Worm (Caenorhabditis elegans) whole organism, midembryonic: ENCODE results near the gene nhr-99.

Experiments
- T22C8.4 ChIP-seq: fragments of 200-800 bp; sonication (Bioruptor generic); IDR thresholded peaks from 2 replicates; pipeline ENCODE4 v1.3.6; 2022; ENCODE audit warnings: missing genetic modification characterization, missing compliant biosample characterization
- cog-1 ChIP-seq: sonication (generic microtip); optimal IDR thresholded peaks from 2 replicates; lab custom pipeline; 2016; ENCODE audit warnings: missing genetic modification characterization, missing compliant biosample characterization
- flt-1 ChIP-seq: fragments of 200-800 bp; sonication (Bioruptor generic); IDR thresholded peaks from 2 replicates; pipeline ENCODE4 v1.3.6; 2022; ENCODE audit warnings: missing genetic modification characterization, missing compliant biosample characterization
- klf-2 ChIP-seq: fragments of 200-800 bp; sonication (Bioruptor generic); conservative IDR thresholded peaks from 2 replicates; pipeline ENCODE4 v1.3.6; 2022; ENCODE audit warnings: missing genetic modification reagents, missing genetic modification characterization, missing compliant biosample characterization
- med-1 ChIP-seq: sonication (generic microtip); optimal IDR thresholded peaks from 2 replicates; lab custom pipeline; 2017; ENCODE audit warnings: missing genetic modification characterization, mild to moderate bottlenecking, missing compliant biosample characterization, antibody characterized with exemption, missing genetic modification reagents; ENCODE audit not compliant: insufficient read depth
- ref-1 ChIP-seq: fragments of 200-800 bp; sonication (Bioruptor generic); conservative IDR thresholded peaks from 2 replicates; pipeline ENCODE4 v1.3.6; 2022; ENCODE audit warnings: missing genetic modification reagents, missing genetic modification characterization, missing compliant biosample characterization
- tab-1 ChIP-seq: fragments of 200-800 bp; sonication (Bioruptor generic); IDR thresholded peaks from 2 replicates; pipeline ENCODE4 v1.3.6; 2022; ENCODE audit warnings: missing genetic modification characterization, missing compliant biosample characterization
- ztf-23 ChIP-seq: fragments of 200-800 bp; sonication (Bioruptor generic); IDR thresholded peaks from 2 replicates; pipeline ENCODE4 v1.3.6; 2022; ENCODE audit warnings: missing genetic modification reagents, missing genetic modification characterization, missing compliant biosample characterization
- ztf-29 ChIP-seq: fragments of 200-800 bp; sonication (Bioruptor generic); IDR thresholded peaks from 2 replicates; pipeline ENCODE4 v1.3.6; 2022; ENCODE audit warnings: missing genetic modification reagents, missing genetic modification characterization, missing compliant biosample characterization

The nhr-99 gene

DNA sequence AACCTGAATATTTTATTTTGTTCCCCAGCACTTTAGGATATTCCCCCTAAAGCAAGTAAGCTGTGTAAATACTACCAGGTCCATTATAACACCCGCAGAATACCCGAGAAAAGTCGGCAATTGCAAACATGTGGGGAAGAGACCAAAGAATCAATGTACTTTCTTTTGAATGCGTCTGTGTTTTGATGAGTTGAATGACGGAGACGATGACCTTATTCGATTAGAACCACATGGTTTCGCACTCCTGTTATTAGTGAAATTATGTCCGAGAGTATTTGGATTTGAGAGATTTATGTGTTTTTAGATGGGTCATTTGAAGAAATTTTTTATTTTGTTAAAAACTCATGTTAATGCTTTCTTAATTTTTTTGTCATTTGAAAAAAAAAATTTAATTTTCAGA lies 9.2 kb upstream of the nhr-99 start:
- TF ChIP-seq ztf-29 (GFP tag; lab: Robert Waterston, UW) (no peak), klf-2 (GFP tag; lab: Robert Waterston, UW) (no peak), tab-1 (no peak), flt-1 (GFP tag; lab: Robert Waterston, UW) (no peak), med-1 (GFP tag; lab: Kevin White, UChicago) (no peak), T22C8.4 (GFP tag; lab: Robert Waterston, UW) (no peak), cog-1 (tag; lab: Kevin White, UChicago) (no peak), ref-1 (GFP tag; lab: Robert Waterston, UW) (no peak), ztf-23 (GFP tag; lab: Robert Waterston, UW) (no peak)

ce11 chrV:467507-467906 lies 7.1 kb upstream of the nhr-99 start:
- TF ChIP-seq med-1 (GFP tag; lab: Kevin White, UChicago): no peak
- TF ChIP-seq tab-1: no peak
- no peak for TF ChIP-seq ztf-23 (GFP tag; lab: Robert Waterston, UW)
- TF ChIP-seq klf-2 (GFP tag; lab: Robert Waterston, UW): no peak
- no peak for TF ChIP-seq cog-1 (tag; lab: Kevin White, UChicago)
- TF ChIP-seq ref-1 (GFP tag; lab: Robert Waterston, UW): no peak
- no peak for TF ChIP-seq flt-1 (GFP tag; lab: Robert Waterston, UW)
- TF ChIP-seq ztf-29 (GFP tag; lab: Robert Waterston, UW): no peak
- TF ChIP-seq T22C8.4 (GFP tag; lab: Robert Waterston, UW): no peak

DNA sequence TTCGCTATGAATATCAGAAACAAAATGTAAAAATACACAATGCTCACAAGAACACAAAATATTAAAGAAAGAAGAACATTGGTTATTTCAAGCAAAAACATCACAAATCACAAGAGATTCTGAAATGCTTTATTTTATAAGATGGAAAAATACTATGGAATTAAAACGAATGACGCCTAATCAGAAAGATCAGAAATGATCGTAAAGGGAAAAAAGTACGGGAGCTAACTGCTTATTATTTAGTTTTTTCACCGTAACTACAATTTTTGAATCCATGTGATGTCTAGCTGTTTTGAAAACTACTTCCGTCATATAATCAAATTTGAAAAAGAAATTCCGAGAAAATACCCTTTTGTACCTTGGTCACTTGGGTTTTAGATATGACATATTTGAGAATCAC lies 6.1 kb upstream of the nhr-99 start, which contains the start of gene srbc-57:
srbc-57 (minus strand) TSS at position 101 of the 400 bp plus-strand sequence.
- TF ChIP-seq klf-2 (GFP tag; lab: Robert Waterston, UW): no peak
- TF ChIP-seq ref-1 (GFP tag; lab: Robert Waterston, UW): no peak
- TF ChIP-seq flt-1 (GFP tag; lab: Robert Waterston, UW): no peak
- no peak for TF ChIP-seq tab-1
- no peak for TF ChIP-seq ztf-29 (GFP tag; lab: Robert Waterston, UW)
- TF ChIP-seq ztf-23 (GFP tag; lab: Robert Waterston, UW): no peak
- no peak for TF ChIP-seq med-1 (GFP tag; lab: Kevin White, UChicago)
- no peak for TF ChIP-seq cog-1 (tag; lab: Kevin White, UChicago)
- TF ChIP-seq T22C8.4 (GFP tag; lab: Robert Waterston, UW): no peak

DNA sequence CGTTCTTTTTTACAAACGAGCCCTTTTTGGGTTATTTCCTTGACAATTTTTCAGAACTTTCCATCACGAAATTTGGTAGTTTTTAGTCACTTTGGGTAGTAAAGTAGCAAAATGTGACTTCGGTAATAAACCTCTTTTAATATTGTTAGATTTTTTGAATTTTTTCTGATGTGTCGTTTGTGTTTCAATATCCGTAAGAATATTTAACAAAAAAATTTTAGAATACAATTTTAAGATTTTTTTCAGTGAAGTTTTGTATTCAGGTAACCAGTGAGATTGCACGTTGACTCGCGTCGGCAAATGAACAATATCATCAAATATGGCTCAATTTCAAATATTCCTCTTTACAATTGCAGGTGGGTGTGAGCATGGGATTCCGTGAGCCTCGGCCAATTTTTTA lies 2.0 kb upstream of the nhr-99 start, which contains the start of gene srt-31:
srt-31 (plus strand) TSS at position 301 of the 400 bp plus-strand sequence.
- TF ChIP-seq ref-1 (GFP tag; lab: Robert Waterston, UW) (no peak), ztf-23 (GFP tag; lab: Robert Waterston, UW) (no peak), T22C8.4 (GFP tag; lab: Robert Waterston, UW) (no peak), med-1 (GFP tag; lab: Kevin White, UChicago) (no peak), cog-1 (tag; lab: Kevin White, UChicago) (no peak), tab-1 (no peak), flt-1 (GFP tag; lab: Robert Waterston, UW) (no peak), ztf-29 (GFP tag; lab: Robert Waterston, UW) (no peak), klf-2 (GFP tag; lab: Robert Waterston, UW) (no peak)

DNA sequence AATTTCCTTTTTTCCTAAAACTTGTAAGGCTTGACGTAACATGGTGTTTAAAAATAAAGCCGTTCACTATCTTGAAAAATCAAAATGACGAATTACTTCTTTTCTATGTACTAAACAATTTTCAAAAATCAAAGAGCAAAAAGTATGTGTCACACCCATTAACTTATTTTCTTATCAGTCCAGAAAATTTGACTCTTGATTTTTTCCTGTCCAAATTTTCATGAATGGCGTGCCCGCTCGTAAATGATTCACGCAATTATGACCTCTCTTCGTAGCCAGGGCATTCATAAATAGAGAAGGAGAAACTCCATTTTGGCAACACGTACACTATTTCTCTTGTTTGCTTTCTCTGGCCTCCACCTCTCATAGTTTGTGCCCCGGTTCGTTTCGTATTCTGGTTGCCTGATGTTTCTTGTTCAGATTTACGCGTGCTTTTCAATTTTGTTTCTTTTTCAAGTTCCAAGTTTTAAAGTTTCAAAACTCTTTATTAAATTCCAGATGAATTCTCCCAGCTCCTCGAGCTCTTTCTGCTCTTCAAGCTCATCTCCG lies 3.2 kb downstream of the nhr-99 start, which contains the start of gene nhr-55:
nhr-55 (plus strand) TSS at position 499 of the 549 bp plus-strand sequence.
- TF ChIP-seq cog-1 (tag; lab: Kevin White, UChicago) (no peak), ref-1 (GFP tag; lab: Robert Waterston, UW) (no peak), med-1 (GFP tag; lab: Kevin White, UChicago) (no peak), ztf-29 (GFP tag; lab: Robert Waterston, UW) (no peak), ztf-23 (GFP tag; lab: Robert Waterston, UW) (no peak), flt-1 (GFP tag; lab: Robert Waterston, UW) (no peak), T22C8.4 (GFP tag; lab: Robert Waterston, UW) (no peak), tab-1 (no peak), klf-2 (GFP tag; lab: Robert Waterston, UW) (no peak)

- no peak for TF ChIP-seq ztf-29 (GFP tag; lab: Robert Waterston, UW)
- TF ChIP-seq tab-1: no peak
- no peak for TF ChIP-seq cog-1 (tag; lab: Kevin White, UChicago)
Measured at ce11 chrV:479046-479445, 4.5 kb downstream of the nhr-99 start.

DNA sequence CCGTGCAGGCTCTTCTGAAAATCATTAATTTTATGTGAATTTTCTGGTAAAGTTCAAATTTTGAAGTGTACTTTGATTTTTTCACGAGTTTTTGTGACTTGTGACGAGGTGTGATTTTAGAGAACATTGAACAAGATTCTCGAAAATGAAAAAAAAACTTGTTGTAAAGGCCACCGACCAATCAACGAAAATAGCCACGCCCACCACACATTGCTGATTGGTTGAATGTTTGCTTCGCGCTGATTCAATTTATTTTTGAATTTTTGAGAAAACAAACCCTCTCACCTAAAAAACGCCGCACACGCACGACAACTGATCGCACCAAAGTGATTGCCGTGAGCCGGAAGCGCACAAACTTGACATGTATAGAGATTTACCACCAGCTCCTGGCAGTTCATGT lies 8.3 kb downstream of the nhr-99 start:
- no peak for TF ChIP-seq tab-1
- TF ChIP-seq T22C8.4 (GFP tag; lab: Robert Waterston, UW): no peak
- TF ChIP-seq ref-1 (GFP tag; lab: Robert Waterston, UW): no peak
- no peak for TF ChIP-seq klf-2 (GFP tag; lab: Robert Waterston, UW)
- no peak for TF ChIP-seq med-1 (GFP tag; lab: Kevin White, UChicago)
- TF ChIP-seq ztf-29 (GFP tag; lab: Robert Waterston, UW): no peak
- TF ChIP-seq flt-1 (GFP tag; lab: Robert Waterston, UW): no peak
- TF ChIP-seq cog-1 (tag; lab: Kevin White, UChicago): no peak
- TF ChIP-seq ztf-23 (GFP tag; lab: Robert Waterston, UW): no peak

ce11 chrV:483289-483795 lies 8.8 kb downstream of the nhr-99 start, which contains the start of gene nhr-130:
Gene nhr-130 (minus strand): TSS chrV:483339.
- no peak for TF ChIP-seq ref-1 (GFP tag; lab: Robert Waterston, UW)
- TF ChIP-seq T22C8.4 (GFP tag; lab: Robert Waterston, UW): no peak
- no peak for TF ChIP-seq tab-1

- no peak for TF ChIP-seq med-1 (GFP tag; lab: Kevin White, UChicago)
- TF ChIP-seq cog-1 (tag; lab: Kevin White, UChicago): no peak
- no peak for TF ChIP-seq tab-1
- no peak for TF ChIP-seq ref-1 (GFP tag; lab: Robert Waterston, UW)
- no peak for TF ChIP-seq flt-1 (GFP tag; lab: Robert Waterston, UW)
- no peak for TF ChIP-seq ztf-29 (GFP tag; lab: Robert Waterston, UW)
- no peak for TF ChIP-seq T22C8.4 (GFP tag; lab: Robert Waterston, UW)
- no peak for TF ChIP-seq ztf-23 (GFP tag; lab: Robert Waterston, UW)
- no peak for TF ChIP-seq klf-2 (GFP tag; lab: Robert Waterston, UW)
Measured at ce11 chrV:484285-484890, 9.8 kb downstream of the nhr-99 start, which contains the start of gene nhr-212. Gene nhr-212 (plus strand): TSS chrV:484857.
